Worm (Caenorhabditis elegans) whole organism, mixed stage, embryonic: ENCODE results near the gene C15F1.8.
"Not testable (repeated sequence)": the region's sequence is repeated elsewhere in the genome, so short reads cannot be mapped to it uniquely, and the experiment has no call there.

Experiments
- M03D4.4 ChIP-seq: sonication (generic microtip); optimal IDR thresholded peaks from 2 replicates; lab custom pipeline; 2017; ENCODE audit warnings: mild to moderate bottlenecking, missing genetic modification characterization, missing compliant biosample characterization
- bed-3 ChIP-seq: fragments of 200-800 bp; sonication (Bioruptor generic); optimal IDR thresholded peaks from 3 replicates; lab custom pipeline; 2018; ENCODE audit warnings: mild to moderate bottlenecking, missing genetic modification characterization, moderate library complexity, missing compliant biosample characterization
- blmp-1 ChIP-seq: fragments of 150-350 bp; optimal IDR thresholded peaks from 2 replicates; lab custom pipeline; 2014; ENCODE audit warnings: missing biosample characterization, missing genetic modification characterization
- ceh-39 ChIP-seq: fragments of 150-350 bp; optimal IDR thresholded peaks from 2 replicates; lab custom pipeline; 2014; ENCODE audit warnings: missing biosample characterization, missing genetic modification characterization
- ceh-43 ChIP-seq: fragments of 200-800 bp; sonication (Bioruptor generic); optimal IDR thresholded peaks from 2 replicates; lab custom pipeline; 2018; ENCODE audit warnings: mild to moderate bottlenecking, missing genetic modification characterization, moderate library complexity, missing compliant biosample characterization
- ceh-83 ChIP-seq: fragments of 200-800 bp; sonication (Bioruptor generic); optimal IDR thresholded peaks from 2 replicates; lab custom pipeline; 2018; ENCODE audit warnings: mild to moderate bottlenecking, missing genetic modification characterization, missing compliant biosample characterization
- ces-1 ChIP-seq: fragments of 150-350 bp; optimal IDR thresholded peaks from 2 replicates; lab custom pipeline; 2014; ENCODE audit warnings: missing biosample characterization, missing genetic modification reagents, missing genetic modification characterization
- cnd-1 ChIP-seq: fragments of 200-800 bp; sonication (Bioruptor generic); optimal IDR thresholded peaks from 2 replicates; lab custom pipeline; 2018; ENCODE audit warnings: mild to moderate bottlenecking, missing genetic modification characterization, missing compliant biosample characterization
- drap-1 ChIP-seq: fragments of 200-800 bp; sonication (Bioruptor generic); optimal IDR thresholded peaks from 3 replicates; lab custom pipeline; 2018; ENCODE audit warnings: mild to moderate bottlenecking, missing genetic modification characterization, missing compliant biosample characterization
- elt-1 ChIP-seq: sonication (generic microtip); optimal IDR thresholded peaks from 2 replicates; lab custom pipeline; 2017; ENCODE audit warnings: missing genetic modification characterization, mild to moderate bottlenecking, missing compliant biosample characterization, antibody characterized with exemption, moderate library complexity, borderline replicate concordance; ENCODE audit not compliant: insufficient read depth
- elt-3 ChIP-seq: fragments of 150-350 bp; optimal IDR thresholded peaks from 2 replicates; lab custom pipeline; 2014; ENCODE audit warnings: missing biosample characterization, missing genetic modification characterization
- flh-1 ChIP-seq: fragments of 200-800 bp; sonication (Bioruptor generic); optimal IDR thresholded peaks from 2 replicates; lab custom pipeline; 2018; ENCODE audit warnings: mild to moderate bottlenecking, missing genetic modification characterization, moderate library complexity, missing compliant biosample characterization
- ham-2 ChIP-seq: fragments of 200-800 bp; sonication (Bioruptor generic); optimal IDR thresholded peaks from 2 replicates; lab custom pipeline; 2018; ENCODE audit warnings: mild to moderate bottlenecking, missing genetic modification characterization, missing compliant biosample characterization
- hlh-1 ChIP-seq: fragments of 150-350 bp; optimal IDR thresholded peaks from 2 replicates; lab custom pipeline; 2014; ENCODE audit warnings: missing biosample characterization, missing genetic modification reagents, missing genetic modification characterization
- lin-13 ChIP-seq: fragments of 150-350 bp; optimal IDR thresholded peaks from 2 replicates; lab custom pipeline; 2014; ENCODE audit warnings: missing biosample characterization, missing genetic modification characterization
- lin-32 ChIP-seq: fragments of 200-800 bp; sonication (Bioruptor generic); optimal IDR thresholded peaks from 2 replicates; lab custom pipeline; 2018; ENCODE audit warnings: mild to moderate bottlenecking, missing genetic modification characterization, missing compliant biosample characterization
- lsy-2 ChIP-seq: fragments of 150-350 bp; optimal IDR thresholded peaks from 2 replicates; lab custom pipeline; 2014; ENCODE audit warnings: missing biosample characterization, missing genetic modification characterization
- mab-5 ChIP-seq: fragments of 150-350 bp; optimal IDR thresholded peaks from 2 replicates; lab custom pipeline; 2014; ENCODE audit warnings: missing biosample characterization, missing genetic modification characterization
- mep-1 ChIP-seq: fragments of 150-350 bp; optimal IDR thresholded peaks from 2 replicates; lab custom pipeline; 2017; ENCODE audit warnings: missing biosample characterization, missing genetic modification reagents, missing genetic modification characterization, inconsistent platforms
- mls-2 ChIP-seq: sonication (generic microtip); optimal IDR thresholded peaks from 2 replicates; lab custom pipeline; 2016; ENCODE audit warnings: mild to moderate bottlenecking, missing genetic modification characterization, moderate library complexity, missing compliant biosample characterization
- nhr-12 ChIP-seq: fragments of 150-350 bp; optimal IDR thresholded peaks from 2 replicates; lab custom pipeline; 2014; ENCODE audit warnings: missing biosample characterization, missing genetic modification characterization
- nhr-2 ChIP-seq: fragments of 150-350 bp; optimal IDR thresholded peaks from 2 replicates; lab custom pipeline; 2014; ENCODE audit warnings: missing biosample characterization, missing genetic modification characterization
- nhr-237 ChIP-seq: fragments of 150-350 bp; optimal IDR thresholded peaks from 2 replicates; lab custom pipeline; 2014; ENCODE audit warnings: missing biosample characterization, missing genetic modification characterization
- nhr-28 ChIP-seq: fragments of 150-350 bp; optimal IDR thresholded peaks from 2 replicates; lab custom pipeline; 2014; ENCODE audit warnings: missing biosample characterization, missing genetic modification characterization
- nhr-76 ChIP-seq: sonication (generic microtip); optimal IDR thresholded peaks from 2 replicates; lab custom pipeline; 2017; ENCODE audit warnings: missing biosample characterization, missing genetic modification characterization
- pha-4 ChIP-seq: fragments of 150-350 bp; optimal IDR thresholded peaks from 2 replicates; lab custom pipeline; 2018; ENCODE audit warnings: missing biosample characterization, missing genetic modification reagents, missing genetic modification characterization
- sem-2 ChIP-seq: fragments of 200-800 bp; sonication (Bioruptor generic); optimal IDR thresholded peaks from 2 replicates; lab custom pipeline; 2018; ENCODE audit warnings: mild to moderate bottlenecking, missing genetic modification characterization, missing compliant biosample characterization
- snpc-4 ChIP-seq: fragments of 150-350 bp; optimal IDR thresholded peaks from 2 replicates; lab custom pipeline; 2014; ENCODE audit warnings: missing biosample characterization, missing genetic modification characterization
- sptf-1 ChIP-seq: sonication (generic microtip); optimal IDR thresholded peaks from 2 replicates; lab custom pipeline; 2017; ENCODE audit warnings: mild to moderate bottlenecking, missing genetic modification characterization, moderate library complexity, missing compliant biosample characterization
- tbx-8 ChIP-seq: fragments of 200-800 bp; sonication (Bioruptor generic); optimal IDR thresholded peaks from 2 replicates; lab custom pipeline; 2018; ENCODE audit warnings: mild to moderate bottlenecking, missing genetic modification characterization, moderate library complexity, missing compliant biosample characterization
- unc-120 ChIP-seq: sonication (generic microtip); optimal IDR thresholded peaks from 2 replicates; lab custom pipeline; 2017; ENCODE audit warnings: missing genetic modification characterization, missing compliant biosample characterization; ENCODE audit not compliant: poor library complexity, severe bottlenecking
- unc-39 ChIP-seq: fragments of 150-350 bp; optimal IDR thresholded peaks from 2 replicates; lab custom pipeline; 2014; ENCODE audit warnings: missing biosample characterization, missing genetic modification characterization
- unc-62 ChIP-seq: fragments of 150-350 bp; optimal IDR thresholded peaks from 2 replicates; lab custom pipeline; 2014; ENCODE audit warnings: missing biosample characterization, missing genetic modification reagents, missing genetic modification characterization
- zip-8 ChIP-seq: fragments of 150-350 bp; optimal IDR thresholded peaks from 2 replicates; lab custom pipeline; 2014; ENCODE audit warnings: missing biosample characterization, missing genetic modification characterization
- ztf-11 ChIP-seq: fragments of 150-350 bp; optimal IDR thresholded peaks from 2 replicates; lab custom pipeline; 2014; ENCODE audit warnings: missing biosample characterization, missing genetic modification characterization

Gene C15F1.8

DNA sequence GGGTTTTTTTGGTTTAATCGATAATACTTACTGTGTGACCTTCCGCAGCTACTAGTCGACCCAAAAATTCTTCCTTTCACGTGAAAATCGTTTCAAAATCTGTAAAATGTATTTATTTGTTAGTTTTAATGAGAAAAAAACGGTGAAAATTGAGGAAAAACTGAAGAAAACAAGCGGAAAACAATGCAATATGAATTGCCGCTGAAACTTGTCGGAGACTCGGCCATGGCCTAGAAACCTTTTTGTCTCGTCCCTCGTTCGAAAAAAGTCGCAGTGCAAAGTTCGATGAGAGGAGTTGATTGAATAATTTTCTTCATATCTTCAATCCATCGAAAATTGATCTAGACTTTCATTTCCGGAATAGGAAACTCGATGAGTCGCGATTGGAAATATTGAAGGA is at the start of gene C15F1.8:
Gene C15F1.8, minus strand, starts transcription at position 101 of the 400 bp plus-strand sequence.
- TF ChIP-seq ham-2 (GFP tag; lab: Kevin White, UChicago); mls-2 (tag; lab: Kevin White, UChicago); hlh-1 (tag; lab: Kevin White, UChicago): not testable (repeated sequence)

DNA sequence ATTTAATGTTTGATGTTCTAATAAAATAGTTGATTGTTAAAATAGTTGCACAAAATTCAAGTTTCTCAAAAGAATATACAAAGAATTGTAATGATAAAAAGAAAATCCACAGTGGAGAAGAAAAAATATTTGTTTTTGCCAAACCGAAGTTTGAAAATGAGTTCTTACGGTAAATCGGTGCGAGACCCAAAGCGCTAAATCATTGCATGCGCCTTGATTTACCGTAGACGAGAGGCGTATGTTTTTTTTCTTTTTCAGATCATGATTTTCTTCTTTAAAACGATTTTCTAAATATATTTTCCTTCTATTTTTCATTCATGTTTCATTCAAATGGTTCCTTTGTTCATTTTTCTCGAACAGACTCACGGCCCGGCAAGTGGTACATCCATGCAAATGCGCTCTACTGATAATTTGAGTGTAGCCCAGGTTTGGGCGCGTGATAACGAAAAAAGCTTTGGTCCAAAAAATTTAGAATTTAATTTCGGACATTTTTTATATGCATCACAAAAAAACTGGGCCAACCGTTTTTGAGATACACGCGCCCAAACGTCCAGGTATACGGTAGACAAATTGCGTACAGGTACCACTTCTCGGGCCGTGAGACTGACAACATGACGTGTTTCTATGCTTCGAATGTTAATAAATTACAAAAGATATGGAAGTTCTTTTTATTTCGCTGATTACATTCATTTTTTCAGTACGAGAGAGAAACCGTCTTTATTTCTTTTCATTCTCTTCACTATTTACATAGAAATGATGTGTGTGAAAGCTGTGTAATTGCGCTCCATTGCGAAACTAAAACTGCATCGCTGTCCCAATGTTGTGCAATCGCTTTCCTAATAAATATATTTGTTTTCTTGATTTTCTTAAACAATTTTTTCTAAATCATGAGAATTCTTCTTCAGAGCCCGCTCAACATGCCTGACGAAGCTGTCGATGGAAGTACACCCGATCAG is 47.5 kb upstream of the C15F1.8 start, which contains the start of gene znf-598:
Gene znf-598, plus strand, starts transcription at position 906 of the 956 bp plus-strand sequence.
- TF ChIP-seq blmp-1 (tag; lab: Kevin White, UChicago) (no peak), hlh-1 (tag; lab: Kevin White, UChicago) (no peak), ces-1 (GFP tag; lab: Kevin White, UChicago) (no peak), mep-1 (tag; lab: Kevin White, UChicago) (peak; percentile 29), lsy-2 (tag; lab: Kevin White, UChicago) (peak; percentile 21), sptf-1 (tag; lab: Kevin White, UChicago) (peak; percentile 1), pha-4 (peak; percentile 65)

DNA sequence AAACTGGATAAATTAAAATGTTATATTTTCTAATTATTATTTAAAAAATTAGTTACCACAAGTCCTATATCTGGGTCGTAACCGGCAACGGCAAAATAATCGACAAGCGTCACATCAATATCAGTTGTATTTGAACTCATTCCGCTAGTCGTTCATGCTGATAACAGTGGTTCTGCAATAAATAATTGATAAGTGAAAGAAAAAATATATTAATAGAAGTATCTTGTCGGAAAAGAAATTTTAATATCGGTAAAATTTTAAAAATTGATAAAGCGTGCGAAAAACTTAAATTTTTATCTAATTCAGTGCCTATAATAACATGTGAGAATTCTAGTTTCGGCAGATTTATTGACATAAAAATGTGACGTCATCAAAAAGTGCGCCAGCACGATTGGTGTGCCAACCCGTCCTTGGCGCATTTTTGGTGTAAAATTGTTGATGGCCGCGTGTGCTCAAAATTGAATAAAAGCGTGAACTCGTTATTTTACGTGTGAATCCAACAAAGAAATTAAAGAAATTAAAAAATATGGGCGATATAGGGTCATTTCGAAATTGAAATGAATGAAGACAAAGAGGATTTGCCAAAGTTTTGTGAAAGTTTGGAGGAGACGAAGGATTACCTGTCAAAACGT is 44.9 kb upstream of the C15F1.8 start, which contains the start of the genes lst-6 and lst-5:
Gene lst-6, minus strand, starts transcription at position 140 of the 632 bp plus-strand sequence.
Gene lst-5, plus strand, starts transcription at position 544 of the 632 bp plus-strand sequence.
- TF ChIP-seq ham-2 (GFP tag; lab: Kevin White, UChicago) (no peak), ztf-11 (tag; lab: Kevin White, UChicago) (no peak), lsy-2 (tag; lab: Kevin White, UChicago) (peak; percentile 50), cnd-1 (tag; lab: Kevin White, UChicago) (no peak), mep-1 (tag; lab: Kevin White, UChicago) (peak; percentile 47), hlh-1 (tag; lab: Kevin White, UChicago) (no peak), tbx-8 (no peak), sem-2 (no peak), blmp-1 (tag; lab: Kevin White, UChicago) (no peak), ceh-83 (GFP tag; lab: Kevin White, UChicago) (no peak), mab-5 (tag; lab: Kevin White, UChicago) (no peak), drap-1 (GFP tag; lab: Kevin White, UChicago) (no peak), elt-3 (tag; lab: Kevin White, UChicago) (no peak), unc-62 (GFP tag; lab: Kevin White, UChicago) (peak; percentile 38), lin-32 (GFP tag; lab: Kevin White, UChicago) (no peak), nhr-28 (no peak), nhr-76 (tag; lab: Kevin White, UChicago) (no peak), pha-4 (peak; percentile 19), sptf-1 (tag; lab: Kevin White, UChicago) (peak; percentile 33), bed-3 (GFP tag; lab: Kevin White, UChicago) (no peak), elt-1 (no peak), nhr-237 (tag; lab: Kevin White, UChicago) (no peak), ces-1 (GFP tag; lab: Kevin White, UChicago) (peak; percentile 60), flh-1 (GFP tag; lab: Kevin White, UChicago) (no peak), nhr-12 (tag; lab: Kevin White, UChicago) (no peak), mls-2 (tag; lab: Kevin White, UChicago) (no peak), unc-120 (tag; lab: Kevin White, UChicago) (no peak), ceh-43 (GFP tag; lab: Kevin White, UChicago) (no peak), lin-13 (tag; lab: Kevin White, UChicago) (peak; percentile 22), ceh-39 (tag; lab: Kevin White, UChicago) (no peak), nhr-2 (tag; lab: Kevin White, UChicago) (no peak), zip-8 (peak; percentile 70), snpc-4 (tag; lab: Kevin White, UChicago) (no peak), unc-39 (tag; lab: Kevin White, UChicago) (no peak), M03D4.4 (tag; lab: Kevin White, UChicago) (no peak)
